Worm (Caenorhabditis elegans) whole organism, young adult: ENCODE measurements around the gene nlp-52.

Source experiments
- B0336.3 ChIP-seq: fragments of 200-800 bp; sonication (Bioruptor generic); IDR thresholded peaks from 2 replicates; pipeline ENCODE4 v1.3.6; 2022; ENCODE audit warnings: missing genetic modification characterization, missing compliant biosample characterization
- pha-4 ChIP-seq: fragments of 150-350 bp; sonication (generic microtip); optimal IDR thresholded peaks from 2 replicates; lab custom pipeline; 2014; ENCODE audit warnings: missing biosample characterization, missing genetic modification reagents, missing genetic modification characterization
- snpc-3.4 ChIP-seq: sonication (generic microtip); optimal IDR thresholded peaks from 2 replicates; lab custom pipeline; 2017; ENCODE audit warnings: missing genetic modification characterization, mild to moderate bottlenecking, missing compliant biosample characterization, antibody characterized with exemption, moderate library complexity, missing genotype, missing genetic modification reagents

DNA sequence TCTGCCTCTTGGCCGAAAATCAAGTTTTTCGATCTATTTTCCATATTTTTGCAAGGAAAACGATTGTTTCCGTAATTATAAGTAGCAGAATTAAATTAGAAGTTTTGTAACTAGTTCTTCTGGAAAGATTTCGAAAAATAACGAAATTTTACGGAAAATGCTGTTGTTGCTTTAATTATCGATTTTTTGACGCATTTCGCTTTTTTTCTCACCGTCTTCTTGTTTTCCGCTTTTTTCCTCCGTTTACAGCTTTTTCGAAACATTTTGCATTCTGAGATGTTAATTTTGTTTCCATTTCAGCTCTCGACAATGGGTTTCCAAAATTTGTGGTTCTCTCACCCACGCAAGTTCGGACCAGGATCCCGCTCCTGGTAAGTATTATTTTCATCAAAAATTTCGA lies 32.4 kb downstream of the nlp-52 start, which contains the start of gene rps-29:
- TF ChIP-seq snpc-3.4 (tag; lab: Kevin White, UChicago) (no peak), pha-4 (tag; lab: Kevin White, UChicago) (no peak), B0336.3 (GFP tag; lab: Robert Waterston, UW) (no peak)
